Fruit fly (Drosophila melanogaster): Measurements from ENCODE around the gene Wnk.

DNA sequence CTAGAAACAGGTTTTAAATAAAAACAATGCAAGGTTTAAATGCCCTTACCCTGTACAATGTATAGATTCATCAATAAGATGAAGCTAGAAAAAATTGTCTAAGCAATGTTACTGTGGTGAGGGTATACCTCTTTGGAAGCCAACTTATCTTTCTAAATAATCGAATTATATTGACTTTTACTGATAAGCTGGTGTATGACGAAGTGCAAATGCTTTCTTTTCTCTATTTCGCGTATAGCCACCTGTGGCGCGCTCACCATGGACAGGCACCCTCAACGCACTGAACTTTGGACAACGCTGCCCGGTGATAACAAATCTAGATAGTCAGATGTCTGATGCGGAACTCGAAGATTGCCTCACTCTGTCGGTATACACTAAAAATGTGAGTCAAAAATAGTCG lies 52.8 kb downstream of the Wnk start:
- TF ChIP-seq chif (GFP tag; optimal IDR thresholded peaks at IDR 0.05) (no peak), Ada2b (GFP tag; IDR thresholded peaks at IDR 0.05) (0 out of 2 replicates have a peak, but pooled peaks have one; percentile 14), CG12155 (GFP tag; optimal IDR thresholded peaks at IDR 0.05) (no peak), B-H1 (GFP tag; IDR thresholded peaks at IDR 0.05) (no peak; the same call in 2 of the 3 replicates), CG7745 (tag; optimal IDR thresholded peaks at IDR 0.05) (no peak), CG15269 (tag; optimal IDR thresholded peaks at IDR 0.05) (peak; percentile 12), Nf-YB (GFP tag; optimal IDR thresholded peaks at IDR 0.05) (no peak), CG8281 (tag; optimal IDR thresholded peaks at IDR 0.05) (no peak), salm (tag; optimal IDR thresholded peaks at IDR 0.05) (no peak), CG5953 (GFP tag; IDR thresholded peaks at IDR 0.05) (no peak), odd (GFP tag; optimal IDR thresholded peaks at IDR 0.05) (no peak), CG17361 (GFP tag; IDR thresholded peaks at IDR 0.05) (no peak)
